Worm (Caenorhabditis elegans) whole organism, mixed stage, embryonic: Measurements from ENCODE around the gene F19C7.8.

Source experiments
- M03D4.4 ChIP-seq: sonication (generic microtip); optimal IDR thresholded peaks from 2 replicates; lab custom pipeline; 2017; ENCODE audit warnings: mild to moderate bottlenecking, missing genetic modification characterization, missing compliant biosample characterization
- bed-3 ChIP-seq: fragments of 200-800 bp; sonication (Bioruptor generic); optimal IDR thresholded peaks from 3 replicates; lab custom pipeline; 2018; ENCODE audit warnings: mild to moderate bottlenecking, missing genetic modification characterization, moderate library complexity, missing compliant biosample characterization
- blmp-1 ChIP-seq: fragments of 150-350 bp; optimal IDR thresholded peaks from 2 replicates; lab custom pipeline; 2014; ENCODE audit warnings: missing biosample characterization, missing genetic modification characterization
- ceh-39 ChIP-seq: fragments of 150-350 bp; optimal IDR thresholded peaks from 2 replicates; lab custom pipeline; 2014; ENCODE audit warnings: missing biosample characterization, missing genetic modification characterization
- ceh-43 ChIP-seq: fragments of 200-800 bp; sonication (Bioruptor generic); optimal IDR thresholded peaks from 2 replicates; lab custom pipeline; 2018; ENCODE audit warnings: mild to moderate bottlenecking, missing genetic modification characterization, moderate library complexity, missing compliant biosample characterization
- ces-1 ChIP-seq: fragments of 150-350 bp; optimal IDR thresholded peaks from 2 replicates; lab custom pipeline; 2014; ENCODE audit warnings: missing biosample characterization, missing genetic modification reagents, missing genetic modification characterization
- drap-1 ChIP-seq: fragments of 200-800 bp; sonication (Bioruptor generic); optimal IDR thresholded peaks from 3 replicates; lab custom pipeline; 2018; ENCODE audit warnings: mild to moderate bottlenecking, missing genetic modification characterization, missing compliant biosample characterization
- elt-3 ChIP-seq: fragments of 150-350 bp; optimal IDR thresholded peaks from 2 replicates; lab custom pipeline; 2014; ENCODE audit warnings: missing biosample characterization, missing genetic modification characterization
- flh-1 ChIP-seq: fragments of 200-800 bp; sonication (Bioruptor generic); optimal IDR thresholded peaks from 2 replicates; lab custom pipeline; 2018; ENCODE audit warnings: mild to moderate bottlenecking, missing genetic modification characterization, moderate library complexity, missing compliant biosample characterization
- ham-2 ChIP-seq: fragments of 200-800 bp; sonication (Bioruptor generic); optimal IDR thresholded peaks from 2 replicates; lab custom pipeline; 2018; ENCODE audit warnings: mild to moderate bottlenecking, missing genetic modification characterization, missing compliant biosample characterization
- hlh-1 ChIP-seq: fragments of 150-350 bp; optimal IDR thresholded peaks from 2 replicates; lab custom pipeline; 2014; ENCODE audit warnings: missing biosample characterization, missing genetic modification reagents, missing genetic modification characterization
- lin-13 ChIP-seq: fragments of 150-350 bp; optimal IDR thresholded peaks from 2 replicates; lab custom pipeline; 2014; ENCODE audit warnings: missing biosample characterization, missing genetic modification characterization
- mab-5 ChIP-seq: fragments of 150-350 bp; optimal IDR thresholded peaks from 2 replicates; lab custom pipeline; 2014; ENCODE audit warnings: missing biosample characterization, missing genetic modification characterization
- mep-1 ChIP-seq: fragments of 150-350 bp; optimal IDR thresholded peaks from 2 replicates; lab custom pipeline; 2017; ENCODE audit warnings: missing biosample characterization, missing genetic modification reagents, missing genetic modification characterization, inconsistent platforms
- mls-2 ChIP-seq: sonication (generic microtip); optimal IDR thresholded peaks from 2 replicates; lab custom pipeline; 2016; ENCODE audit warnings: mild to moderate bottlenecking, missing genetic modification characterization, moderate library complexity, missing compliant biosample characterization
- nhr-12 ChIP-seq: fragments of 150-350 bp; optimal IDR thresholded peaks from 2 replicates; lab custom pipeline; 2014; ENCODE audit warnings: missing biosample characterization, missing genetic modification characterization
- nhr-2 ChIP-seq: fragments of 150-350 bp; optimal IDR thresholded peaks from 2 replicates; lab custom pipeline; 2014; ENCODE audit warnings: missing biosample characterization, missing genetic modification characterization
- nhr-76 ChIP-seq: sonication (generic microtip); optimal IDR thresholded peaks from 2 replicates; lab custom pipeline; 2017; ENCODE audit warnings: missing biosample characterization, missing genetic modification characterization
- pha-4 ChIP-seq: fragments of 150-350 bp; optimal IDR thresholded peaks from 2 replicates; lab custom pipeline; 2018; ENCODE audit warnings: missing biosample characterization, missing genetic modification reagents, missing genetic modification characterization
- sem-2 ChIP-seq: fragments of 200-800 bp; sonication (Bioruptor generic); optimal IDR thresholded peaks from 2 replicates; lab custom pipeline; 2018; ENCODE audit warnings: mild to moderate bottlenecking, missing genetic modification characterization, missing compliant biosample characterization
- snpc-4 ChIP-seq: fragments of 150-350 bp; optimal IDR thresholded peaks from 2 replicates; lab custom pipeline; 2014; ENCODE audit warnings: missing biosample characterization, missing genetic modification characterization
- sptf-1 ChIP-seq: sonication (generic microtip); optimal IDR thresholded peaks from 2 replicates; lab custom pipeline; 2017; ENCODE audit warnings: mild to moderate bottlenecking, missing genetic modification characterization, moderate library complexity, missing compliant biosample characterization
- tbx-8 ChIP-seq: fragments of 200-800 bp; sonication (Bioruptor generic); optimal IDR thresholded peaks from 2 replicates; lab custom pipeline; 2018; ENCODE audit warnings: mild to moderate bottlenecking, missing genetic modification characterization, moderate library complexity, missing compliant biosample characterization
- unc-120 ChIP-seq: sonication (generic microtip); optimal IDR thresholded peaks from 2 replicates; lab custom pipeline; 2017; ENCODE audit warnings: missing genetic modification characterization, missing compliant biosample characterization; ENCODE audit not compliant: poor library complexity, severe bottlenecking
- unc-39 ChIP-seq: fragments of 150-350 bp; optimal IDR thresholded peaks from 2 replicates; lab custom pipeline; 2014; ENCODE audit warnings: missing biosample characterization, missing genetic modification characterization
- unc-62 ChIP-seq: fragments of 150-350 bp; optimal IDR thresholded peaks from 2 replicates; lab custom pipeline; 2014; ENCODE audit warnings: missing biosample characterization, missing genetic modification reagents, missing genetic modification characterization
- zip-8 ChIP-seq: fragments of 150-350 bp; optimal IDR thresholded peaks from 2 replicates; lab custom pipeline; 2014; ENCODE audit warnings: missing biosample characterization, missing genetic modification characterization
- ztf-11 ChIP-seq: fragments of 150-350 bp; optimal IDR thresholded peaks from 2 replicates; lab custom pipeline; 2014; ENCODE audit warnings: missing biosample characterization, missing genetic modification characterization

Gene F19C7.8

ce11 chrIV:4649460-4649859 lies 11.6 kb upstream of the F19C7.8 start, which contains the start of gene F29B9.7:
F29B9.7 (plus strand) TSS chrIV:4649760.
- TF ChIP-seq snpc-4 (no peak), ces-1 (GFP tag; lab: Kevin White, UChicago) (no peak), mab-5 (tag; lab: Kevin White, UChicago) (no peak), sem-2 (no peak), ham-2 (GFP tag; lab: Kevin White, UChicago) (no peak), nhr-12 (tag; lab: Kevin White, UChicago) (no peak)

- TF ChIP-seq nhr-12 (tag; lab: Kevin White, UChicago) (no peak), unc-39 (no peak), bed-3 (GFP tag; lab: Kevin White, UChicago) (no peak)
Measured at ce11 chrIV:4647385-4647784, 9.5 kb upstream of the F19C7.8 start, which contains the start of gene F29B9.8. F29B9.8 (plus strand) TSS chrIV:4647685.

- TF ChIP-seq mls-2 (no peak), hlh-1 (tag; lab: Kevin White, UChicago) (peak; percentile 52)
Measured at ce11 chrIV:4645243-4645642, 7.3 kb upstream of the F19C7.8 start.

DNA sequence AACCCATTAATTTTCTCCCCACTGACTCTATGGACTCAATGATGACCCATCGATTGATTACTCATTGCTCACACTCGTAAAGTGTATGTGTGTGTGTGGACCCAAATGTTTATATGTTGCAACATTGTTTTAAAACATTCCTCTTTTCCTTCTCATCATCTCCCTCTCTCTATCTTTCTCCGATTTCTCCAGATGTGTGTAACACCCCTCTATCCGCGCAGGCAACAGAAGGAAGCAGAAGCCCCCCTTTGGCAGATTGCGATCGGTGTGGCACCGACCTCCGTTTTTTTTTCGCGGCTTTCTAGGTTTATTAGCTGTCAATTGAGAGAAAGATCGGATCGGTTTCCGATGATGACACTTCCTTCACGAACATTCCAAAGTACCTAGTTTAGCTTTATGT lies 5.7 kb upstream of the F19C7.8 start:
- TF ChIP-seq ham-2 (GFP tag; lab: Kevin White, UChicago) (peak; percentile 47), unc-120 (tag; lab: Kevin White, UChicago) (peak; percentile 67), mab-5 (tag; lab: Kevin White, UChicago) (no peak)
- TF ChIP-seq, all 35 proteins: peak for 2

- TF ChIP-seq hlh-1 (tag; lab: Kevin White, UChicago) = no peak
- no peak for TF ChIP-seq ces-1 (GFP tag; lab: Kevin White, UChicago)
- TF ChIP-seq, all 35 proteins: peak for 0
Measured at ce11 chrIV:4640941-4641340, 3.0 kb upstream of the F19C7.8 start.

ce11 chrIV:4639352-4639751 lies 1.5 kb upstream of the F19C7.8 start:
- no peak for TF ChIP-seq ceh-39
- no peak for TF ChIP-seq elt-3 (tag; lab: Kevin White, UChicago)
- peak; percentile 18 for TF ChIP-seq unc-62
- TF ChIP-seq tbx-8 (GFP tag; lab: Kevin White, UChicago) = no peak
- peak; percentile 74 for TF ChIP-seq unc-120 (tag; lab: Kevin White, UChicago)
- no peak for TF ChIP-seq zip-8
- TF ChIP-seq hlh-1 (tag; lab: Kevin White, UChicago) = peak; percentile 62
- TF ChIP-seq sptf-1 (tag; lab: Kevin White, UChicago) = no peak
- no peak for TF ChIP-seq lin-13

ce11 chrIV:4636001-4636400 lies 1.9 kb downstream of the F19C7.8 start, which contains the start of gene R105.5:
R105.5 (plus strand) TSS chrIV:4636301.
- TF ChIP-seq bed-3 (GFP tag; lab: Kevin White, UChicago) (no peak), pha-4 (no peak), ham-2 (GFP tag; lab: Kevin White, UChicago) (no peak), flh-1 (GFP tag; lab: Kevin White, UChicago) (no peak), zip-8 (no peak), unc-39 (no peak), drap-1 (GFP tag; lab: Kevin White, UChicago) (no peak), nhr-76 (tag; lab: Kevin White, UChicago) (no peak), ceh-39 (no peak), nhr-2 (no peak), sptf-1 (tag; lab: Kevin White, UChicago) (no peak), unc-62 (no peak), ceh-43 (GFP tag; lab: Kevin White, UChicago) (no peak)

ce11 chrIV:4633393-4633792 lies 4.5 kb downstream of the F19C7.8 start, which contains the start of gene R105.1:
R105.1 (plus strand) TSS chrIV:4633693.
- TF ChIP-seq ztf-11 (tag; lab: Kevin White, UChicago) (no peak), M03D4.4 (tag; lab: Kevin White, UChicago) (no peak), unc-62 (no peak), nhr-12 (tag; lab: Kevin White, UChicago) (no peak), ces-1 (GFP tag; lab: Kevin White, UChicago) (no peak), mep-1 (tag; lab: Kevin White, UChicago) (no peak), nhr-2 (no peak), sptf-1 (tag; lab: Kevin White, UChicago) (no peak), mls-2 (no peak), blmp-1 (tag; lab: Kevin White, UChicago) (no peak)
